Worm (Caenorhabditis elegans) whole organism, early embryonic: ENCODE data around the gene prcc-1.

Experiments used
- aly-1 ChIP-seq: sonication (generic microtip); optimal IDR thresholded peaks from 2 replicates; lab custom pipeline; 2016; ENCODE audit warnings: missing genetic modification characterization, missing compliant biosample characterization
- ama-1 ChIP-seq: fragments of 150-350 bp; optimal IDR thresholded peaks from 2 replicates; lab custom pipeline; 2014
- ceh-13 ChIP-seq: fragments of 200-800 bp; sonication (Bioruptor generic); optimal IDR thresholded peaks from 2 replicates; lab custom pipeline; 2018; ENCODE audit warnings: mild to moderate bottlenecking, missing genetic modification characterization, missing compliant biosample characterization
- ceh-36 ChIP-seq: sonication (generic microtip); optimal IDR thresholded peaks from 2 replicates; lab custom pipeline; 2016; ENCODE audit warnings: missing genetic modification characterization, inconsistent platforms, missing compliant biosample characterization
- hnd-1 ChIP-seq: sonication (generic microtip); optimal IDR thresholded peaks from 2 replicates; lab custom pipeline; 2016; ENCODE audit warnings: missing genetic modification characterization, missing compliant biosample characterization
- scrt-1 ChIP-seq: fragments of 200-800 bp; sonication (Bioruptor generic); IDR thresholded peaks from 2 replicates; pipeline ENCODE4 v1.3.6; 2022; ENCODE audit warnings: missing genetic modification characterization, missing compliant biosample characterization
- tra-4 ChIP-seq: sonication (generic microtip); optimal IDR thresholded peaks from 2 replicates; lab custom pipeline; 2017; ENCODE audit warnings: missing genetic modification characterization, missing compliant biosample characterization

DNA sequence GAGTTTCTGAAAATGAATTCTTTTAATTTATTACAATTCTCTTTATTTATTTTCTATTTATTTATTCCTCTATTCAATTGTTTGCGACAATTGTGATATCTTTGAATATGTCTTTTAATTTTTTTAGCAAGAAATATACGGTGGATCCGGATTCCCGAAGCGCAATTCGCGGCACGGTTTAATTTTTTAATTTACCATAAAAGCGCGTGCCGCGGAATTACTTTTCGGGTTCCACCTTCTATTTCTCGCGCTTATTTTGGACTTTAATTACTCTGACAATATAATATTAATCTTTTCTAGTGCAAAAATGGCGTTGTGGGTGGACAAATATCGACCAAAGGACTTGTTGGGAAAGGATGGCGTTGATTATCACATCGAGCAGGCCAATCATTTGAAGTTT, 1.9 kb upstream of the prcc-1 start, which contains the start of gene rfc-3:
- TF ChIP-seq ceh-13 (no peak), scrt-1 (GFP tag; lab: Robert Waterston, UW) (no peak), ceh-36 (no peak), tra-4 (tag; lab: Kevin White, UChicago) (no peak), ama-1 (peak; percentile 14), hnd-1 (tag; lab: Kevin White, UChicago) (no peak), aly-1 (tag; lab: Kevin White, UChicago) (no peak)
